Worm (Caenorhabditis elegans): ENCODE data around the gene H35N09.2.

DNA sequence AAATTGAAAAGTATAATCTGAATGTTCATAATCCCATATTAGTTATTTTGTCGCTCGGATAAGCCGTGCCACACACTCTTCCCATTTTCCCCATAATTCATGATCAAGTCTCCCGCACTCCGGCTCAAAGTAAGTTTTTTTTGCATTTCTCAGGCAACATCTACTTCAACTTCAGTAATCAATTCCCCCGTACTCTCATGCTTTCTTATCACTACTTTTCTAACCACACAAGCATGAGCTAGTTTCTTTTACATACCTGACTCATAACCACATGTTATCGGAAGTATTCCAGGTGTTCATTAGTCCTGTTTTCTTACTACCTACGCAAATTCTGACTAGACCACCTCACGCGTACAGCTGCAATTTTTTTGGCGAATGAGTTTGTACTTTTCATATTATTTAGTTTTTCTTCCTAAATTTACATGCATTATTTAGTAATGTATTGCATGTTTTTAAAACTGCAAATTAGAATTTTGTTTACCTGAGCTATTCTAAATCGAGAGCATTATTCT is 38.3 kb downstream of the H35N09.2 start:
- TF ChIP-seq him-1 (tag; optimal IDR thresholded peaks at IDR 0.05) (no peak), nhr-179 (tag; optimal IDR thresholded peaks at IDR 0.05) (no peak), snpc-1.3 (tag; optimal IDR thresholded peaks at IDR 0.05; ENCODE audit: insufficient read depth) (no peak), Y56A3A.18 (GFP tag; IDR thresholded peaks at IDR 0.05) (no peak), dpff-1 (tag; optimal IDR thresholded peaks at IDR 0.05) (no peak), pbrm-1 (GFP tag; IDR thresholded peaks at IDR 0.05) (no peak), lin-35 (GFP tag; optimal IDR thresholded peaks at IDR 0.05) (no peak), fkh-3 (tag; optimal IDR thresholded peaks at IDR 0.05) (no peak)

Measured in whole organism, young adult.